1 fruit fly cellular context compared by ENCODE assay signal in genomic region chr2L:16790671-16791270, dm6.
A peak's percentile ranks its signal among the peaks of the same experiment; 100 is the strongest.
TF ChIP-seq lines count a peak whose summit lies in the region.

Cyt-b5-r (minus strand) TSS chr2L:16790721.

TF ChIP-seq in whole organism, embryonic, 481 proteins besides CTCF, POLR2A, EP300 and RAD21 (continued from another document):
- TF ChIP-seq chinmo (GFP tag; IDR thresholded peaks at IDR 0.05; lab: Robert Waterston, UW; ENCODE audit: partially characterized antibody): 0 out of 4 replicates have a peak, but pooled peaks have one; percentile 42
- TF ChIP-seq CG1233 (GFP tag; optimal IDR thresholded peaks at IDR 0.05; lab: Kevin White, UChicago): peak; percentile 55
- TF ChIP-seq CG33213 (GFP tag; optimal IDR thresholded peaks at IDR 0.05; lab: Kevin White, UChicago): no peak
- peak; percentile 2 for TF ChIP-seq CG18599 (GFP tag; optimal IDR thresholded peaks at IDR 0.05; lab: Kevin White, UChicago)
- peak in 1 of 2 experiments; percentile 56 for TF ChIP-seq Hr78 (GFP tag; optimal IDR thresholded peaks at IDR 0.05; lab: Kevin White, UChicago)
- TF ChIP-seq Atf-2 (GFP tag; optimal IDR thresholded peaks at IDR 0.05; lab: Kevin White, UChicago): no peak
- no peak for TF ChIP-seq row (GFP tag; IDR thresholded peaks at IDR 0.05; lab: Robert Waterston, UW)
- TF ChIP-seq unpg (GFP tag; optimal IDR thresholded peaks at IDR 0.05; lab: Kevin White, UChicago): no peak
- TF ChIP-seq HmgZ (tag; optimal IDR thresholded peaks at IDR 0.05; lab: Kevin White, UChicago): peak; percentile 33
- TF ChIP-seq CG34376 (GFP tag; optimal IDR thresholded peaks at IDR 0.05; lab: Kevin White, UChicago): peak; percentile 96
- 0 out of 2 replicates have a peak, but pooled peaks have one; percentile 6 for TF ChIP-seq sens-2 (GFP tag; IDR thresholded peaks at IDR 0.05; lab: Robert Waterston, UW)
- TF ChIP-seq CG11085 (GFP tag; IDR thresholded peaks at IDR 0.05; lab: Robert Waterston, UW): no peak
- TF ChIP-seq Hand (GFP tag; optimal IDR thresholded peaks at IDR 0.05; lab: Kevin White, UChicago): peak; percentile 26
- peak; percentile 100 for TF ChIP-seq sug (tag; optimal IDR thresholded peaks at IDR 0.05; lab: Kevin White, UChicago)
- no peak for TF ChIP-seq ap (GFP tag; IDR thresholded peaks at IDR 0.05; lab: Robert Waterston, UW)
- TF ChIP-seq Med (GFP tag; lab: Kevin White, UChicago): peak; percentile 17
- TF ChIP-seq Pdp1 (GFP tag; optimal IDR thresholded peaks at IDR 0.05; lab: Kevin White, UChicago): peak in 1 of 2 experiments; percentile 98
